Worm (Caenorhabditis elegans) whole organism, L4 larva: ENCODE data around the gene clec-59.
A peak's percentile ranks its signal among the peaks of the same experiment; 100 is the strongest.

Source experiments
- D1046.2 ChIP-seq: fragments of 200-800 bp; sonication (Bioruptor generic); IDR thresholded peaks from 2 replicates; pipeline ENCODE4 v1.3.6; 2022; ENCODE audit warnings: missing genetic modification characterization, missing compliant biosample characterization
- F26F4.8 ChIP-seq: fragments of 200-800 bp; sonication (Bioruptor generic); conservative IDR thresholded peaks from 2 replicates; pipeline ENCODE4 v1.3.6; 2022; ENCODE audit warnings: missing genetic modification characterization, missing compliant biosample characterization
- F37D6.2 ChIP-seq: sonication (generic microtip); optimal IDR thresholded peaks from 2 replicates; lab custom pipeline; 2016; ENCODE audit warnings: mild to moderate bottlenecking, missing genetic modification characterization, missing compliant biosample characterization
- F44E2.7 ChIP-seq: fragments of 200-800 bp; sonication (Bioruptor generic); IDR thresholded peaks from 2 replicates; pipeline ENCODE4 v2.1.2; 2022; ENCODE audit warnings: missing genetic modification characterization, missing compliant biosample characterization
- F49E8.2 ChIP-seq: sonication (generic microtip); optimal IDR thresholded peaks from 2 replicates; lab custom pipeline; 2016; ENCODE audit warnings: missing compliant biosample characterization, mild to moderate bottlenecking, missing genetic modification characterization, borderline replicate concordance
- R02D3.7 ChIP-seq: fragments of 150-350 bp; sonication (generic microtip); optimal IDR thresholded peaks from 3 replicates; lab custom pipeline; 2014; ENCODE audit warnings: missing biosample characterization, missing genetic modification characterization
- T20F7.1 ChIP-seq: fragments of 200-800 bp; sonication (Bioruptor generic); optimal IDR thresholded peaks from 2 replicates; lab custom pipeline; 2018; ENCODE audit warnings: mild to moderate bottlenecking, missing genetic modification characterization, missing compliant biosample characterization
- Y5F2A.4 ChIP-seq: fragments of 200-800 bp; sonication (Bioruptor generic); optimal IDR thresholded peaks from 2 replicates; lab custom pipeline; 2018; ENCODE audit warnings: mild to moderate bottlenecking, missing genetic modification characterization, missing compliant biosample characterization
- aly-2 ChIP-seq: sonication (generic microtip); optimal IDR thresholded peaks from 2 replicates; lab custom pipeline; 2018; ENCODE audit warnings: missing biosample characterization, missing genetic modification characterization
- ceh-20 ChIP-seq: fragments of 200-800 bp; sonication (Bioruptor generic); IDR thresholded peaks from 2 replicates; pipeline ENCODE4 v1.3.6; 2022; ENCODE audit warnings: missing genetic modification reagents, missing genetic modification characterization, missing compliant biosample characterization
- ceh-82 ChIP-seq: sonication (generic microtip); optimal IDR thresholded peaks from 2 replicates; lab custom pipeline; 2017; ENCODE audit warnings: missing biosample characterization, missing genetic modification characterization
- daf-12 ChIP-seq: fragments of 150-350 bp; optimal IDR thresholded peaks from 2 replicates; lab custom pipeline; 2014; ENCODE audit warnings: missing biosample characterization, missing genetic modification reagents, missing genetic modification characterization
- dmd-6 ChIP-seq: fragments of 200-800 bp; sonication (Bioruptor generic); IDR thresholded peaks from 2 replicates; pipeline ENCODE4 v1.3.6; 2022; ENCODE audit warnings: missing genetic modification reagents, missing genetic modification characterization, missing compliant biosample characterization
- dmd-9 ChIP-seq: fragments of 200-800 bp; sonication (Bioruptor generic); IDR thresholded peaks from 2 replicates; pipeline ENCODE4 v1.3.6; 2022; ENCODE audit warnings: missing genetic modification reagents, missing genetic modification characterization, missing compliant biosample characterization
- dpl-1 ChIP-seq: fragments of 150-350 bp; optimal IDR thresholded peaks from 2 replicates; lab custom pipeline; 2014; ENCODE audit warnings: missing biosample characterization, missing genetic modification reagents, missing genetic modification characterization
- duxl-1 ChIP-seq: sonication (generic microtip); optimal IDR thresholded peaks from 2 replicates; lab custom pipeline; 2016; ENCODE audit warnings: mild to moderate bottlenecking, missing genetic modification characterization, moderate library complexity, missing compliant biosample characterization; ENCODE audit not compliant: poor library complexity
- dve-1 ChIP-seq: sonication (generic microtip); optimal IDR thresholded peaks from 2 replicates; lab custom pipeline; 2017; ENCODE audit warnings: antibody characterized with exemption, mild to moderate bottlenecking, missing genetic modification characterization, missing compliant biosample characterization; ENCODE audit not compliant: insufficient read depth
- egl-27 ChIP-seq: sonication (generic microtip); optimal IDR thresholded peaks from 3 replicates; lab custom pipeline; 2017; ENCODE audit warnings: missing biosample characterization, missing genetic modification reagents, missing genetic modification characterization
- egl-43 ChIP-seq: fragments of 200-800 bp; sonication (Bioruptor generic); IDR thresholded peaks from 2 replicates; pipeline ENCODE4 v1.3.6; 2022; ENCODE audit warnings: missing genetic modification reagents, missing genetic modification characterization, missing compliant biosample characterization
- hmg-1.1 ChIP-seq: fragments of 200-800 bp; sonication (Bioruptor generic); IDR thresholded peaks from 2 replicates; pipeline ENCODE4 v1.3.6; 2022; ENCODE audit warnings: missing genetic modification reagents, missing genetic modification characterization, missing compliant biosample characterization
- jun-1 ChIP-seq: fragments of 150-350 bp; optimal IDR thresholded peaks from 2 replicates; lab custom pipeline; 2014; ENCODE audit warnings: missing biosample characterization, missing genetic modification reagents, missing genetic modification characterization
- lin-1 ChIP-seq: fragments of 200-800 bp; sonication (Bioruptor generic); IDR thresholded peaks from 2 replicates; pipeline ENCODE4 v1.3.6; 2022; ENCODE audit warnings: missing genetic modification reagents, missing genetic modification characterization, missing compliant biosample characterization
- lin-15B ChIP-seq: fragments of 150-350 bp; sonication (generic microtip); optimal IDR thresholded peaks from 3 replicates; lab custom pipeline; 2014; ENCODE audit warnings: missing biosample characterization, missing genetic modification characterization
- lin-29 ChIP-seq: fragments of 200-800 bp; sonication (Bioruptor generic); IDR thresholded peaks from 2 replicates; pipeline ENCODE4 v1.3.6; 2022; ENCODE audit warnings: missing genetic modification reagents, missing genetic modification characterization, missing compliant biosample characterization
- lin-39 ChIP-seq: fragments of 150-350 bp; optimal IDR thresholded peaks from 2 replicates; lab custom pipeline; 2014; ENCODE audit warnings: missing biosample characterization, missing genetic modification reagents, missing genetic modification characterization
- mxl-3 ChIP-seq: fragments of 200-800 bp; sonication (Bioruptor generic); optimal IDR thresholded peaks from 2 replicates; lab custom pipeline; 2018; ENCODE audit warnings: mild to moderate bottlenecking, missing genetic modification characterization, missing compliant biosample characterization
- nhr-11 ChIP-seq: fragments of 150-350 bp; optimal IDR thresholded peaks from 2 replicates; lab custom pipeline; 2014; ENCODE audit warnings: missing biosample characterization, missing genetic modification characterization
- nhr-111 ChIP-seq: fragments of 200-800 bp; sonication (Bioruptor generic); optimal IDR thresholded peaks from 2 replicates; lab custom pipeline; 2018; ENCODE audit warnings: mild to moderate bottlenecking, missing genetic modification characterization, missing compliant biosample characterization
- nhr-25 ChIP-seq: sonication (generic microtip); optimal IDR thresholded peaks from 2 replicates; lab custom pipeline; 2017; ENCODE audit warnings: missing genetic modification characterization, mild to moderate bottlenecking, missing compliant biosample characterization, antibody characterized with exemption, moderate library complexity, borderline replicate concordance; ENCODE audit not compliant: insufficient read depth
- nhr-48 ChIP-seq: sonication (generic microtip); optimal IDR thresholded peaks from 2 replicates; lab custom pipeline; 2016; ENCODE audit warnings: mild to moderate bottlenecking, missing genetic modification characterization, missing compliant biosample characterization
- nhr-6 ChIP-seq: fragments of 150-350 bp; optimal IDR thresholded peaks from 2 replicates; lab custom pipeline; 2014; ENCODE audit warnings: missing biosample characterization, missing genetic modification characterization
- nhr-76 ChIP-seq: fragments of 150-350 bp; optimal IDR thresholded peaks from 2 replicates; lab custom pipeline; 2014; ENCODE audit warnings: missing biosample characterization, missing genetic modification characterization
- nhr-77 ChIP-seq: fragments of 150-350 bp; optimal IDR thresholded peaks from 2 replicates; lab custom pipeline; 2014; ENCODE audit warnings: missing biosample characterization, missing genetic modification characterization
- php-3 ChIP-seq: fragments of 200-800 bp; sonication (Bioruptor generic); IDR thresholded peaks from 2 replicates; pipeline ENCODE4 v1.3.6; 2022; ENCODE audit warnings: missing genetic modification reagents, missing genetic modification characterization, missing compliant biosample characterization
- pqm-1 ChIP-seq: sonication (generic microtip); optimal IDR thresholded peaks from 2 replicates; lab custom pipeline; 2017; ENCODE audit warnings: missing biosample characterization, missing genetic modification characterization
- rbr-2 ChIP-seq: sonication (generic microtip); optimal IDR thresholded peaks from 2 replicates; lab custom pipeline; 2016; ENCODE audit warnings: missing genotype, missing genetic modification characterization, missing compliant biosample characterization
- saeg-2 ChIP-seq: fragments of 200-800 bp; sonication (Bioruptor generic); IDR thresholded peaks from 2 replicates; pipeline ENCODE4 v1.3.6; 2022; ENCODE audit warnings: missing genetic modification reagents, missing genetic modification characterization, missing compliant biosample characterization
- snpc-4 ChIP-seq: fragments of 150-350 bp; optimal IDR thresholded peaks from 2 replicates; lab custom pipeline; 2014; ENCODE audit warnings: missing biosample characterization, missing genetic modification characterization
- spr-1 ChIP-seq: sonication (generic microtip); optimal IDR thresholded peaks from 2 replicates; lab custom pipeline; 2016; ENCODE audit warnings: mild to moderate bottlenecking, missing genetic modification characterization, missing compliant biosample characterization
- tag-97 ChIP-seq: fragments of 200-800 bp; sonication (Bioruptor generic); IDR thresholded peaks from 2 replicates; pipeline ENCODE4 v1.3.6; 2022; ENCODE audit warnings: missing genetic modification characterization, missing compliant biosample characterization
- tra-1 ChIP-seq: fragments of 200-800 bp; sonication (Bioruptor generic); IDR thresholded peaks from 2 replicates; pipeline ENCODE4 v1.3.6; 2022; ENCODE audit warnings: missing genetic modification reagents, missing genetic modification characterization, missing compliant biosample characterization
- unc-130 ChIP-seq: sonication (generic microtip); optimal IDR thresholded peaks from 2 replicates; lab custom pipeline; 2016; ENCODE audit warnings: missing genetic modification reagents, missing genetic modification characterization, missing compliant biosample characterization
- unc-39 ChIP-seq: sonication (generic microtip); optimal IDR thresholded peaks from 2 replicates; lab custom pipeline; 2017; ENCODE audit warnings: missing biosample characterization, missing genetic modification characterization
- unc-62 ChIP-seq, 3 experiments: fragments of 150-350 bp in 1 of 3; sonication (generic microtip); optimal IDR thresholded peaks in 2 of 3; peaks in 1 of 3; 1 replicate in 1 of 3; 2 replicates in 2 of 3; lab custom pipeline; 2014 to 2017; ENCODE audit warnings: missing biosample characterization in 3 of 3, missing genetic modification characterization in 3 of 3, missing genetic modification reagents in 3 of 3, missing genotype in 1 of 3
- zfp-3 ChIP-seq: fragments of 200-800 bp; sonication (Bioruptor generic); conservative IDR thresholded peaks from 2 replicates; pipeline ENCODE4 v1.3.6; 2022; ENCODE audit warnings: missing genetic modification reagents, missing genetic modification characterization, missing compliant biosample characterization
- zip-11 ChIP-seq: fragments of 200-800 bp; sonication (Bioruptor generic); IDR thresholded peaks from 2 replicates; pipeline ENCODE4 v1.3.6; 2022; ENCODE audit warnings: missing genetic modification characterization, missing compliant biosample characterization
- zip-2 ChIP-seq: fragments of 150-350 bp; optimal IDR thresholded peaks from 2 replicates; lab custom pipeline; 2014; ENCODE audit warnings: missing biosample characterization, missing genetic modification characterization
- ztf-11 ChIP-seq: fragments of 150-350 bp; optimal IDR thresholded peaks from 2 replicates; lab custom pipeline; 2014; ENCODE audit warnings: missing biosample characterization, missing genetic modification characterization
- ztf-7 ChIP-seq: fragments of 150-350 bp; optimal IDR thresholded peaks from 2 replicates; lab custom pipeline; 2014; ENCODE audit warnings: missing biosample characterization, missing genetic modification characterization

clec-59 gene

DNA sequence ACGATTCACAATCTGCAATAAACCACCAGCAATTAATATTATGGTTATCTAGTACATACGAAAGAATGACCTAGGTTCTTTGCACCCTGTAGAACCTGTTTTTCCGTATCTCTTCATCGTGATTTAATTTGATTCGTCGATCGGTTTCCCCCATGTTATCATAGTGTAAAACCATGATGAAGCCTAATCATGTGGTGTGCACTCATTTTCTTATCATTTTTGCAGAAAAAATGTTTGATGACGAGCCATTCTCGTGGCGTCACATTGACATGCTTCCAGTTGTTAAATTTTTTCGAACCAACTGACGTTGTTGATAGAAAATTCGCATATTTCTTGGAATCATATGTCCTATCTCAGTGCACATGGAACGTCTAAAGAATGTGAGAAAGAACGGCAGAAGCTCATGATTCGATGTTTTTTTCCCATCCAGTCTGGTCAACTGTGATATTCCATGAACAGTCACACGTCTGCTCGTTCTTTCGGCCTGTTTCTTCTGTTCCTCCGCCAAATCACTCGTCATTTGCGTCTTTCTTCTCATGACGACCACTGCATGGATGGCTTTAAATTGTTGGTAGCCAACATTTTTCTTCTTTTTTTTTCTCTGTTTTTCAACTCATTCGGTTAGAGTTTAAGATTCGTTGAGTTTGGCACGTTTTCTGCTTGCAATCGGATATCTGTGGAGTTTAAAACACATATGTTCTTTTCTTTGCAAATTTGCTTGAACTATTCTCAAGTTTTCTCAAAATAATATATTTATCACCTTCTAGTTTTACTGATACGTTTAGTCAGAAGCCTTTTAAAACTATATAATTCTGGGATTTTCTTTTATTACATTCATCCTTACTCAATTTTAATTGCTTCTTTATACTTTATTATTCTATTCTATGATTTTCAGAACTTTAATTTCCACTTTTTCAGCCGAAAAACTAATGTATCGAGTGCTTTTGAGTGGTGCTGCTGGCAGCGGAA lies 31.6 kb downstream of the clec-59 start, which contains the start of gene ZK673.2 (continued):
- no peak for TF ChIP-seq nhr-25
- TF ChIP-seq pqm-1: peak; percentile 46
- TF ChIP-seq T20F7.1 (GFP tag; lab: Kevin White, UChicago): peak; percentile 58
- TF ChIP-seq D1046.2: no peak
- peak; percentile 67 for TF ChIP-seq tra-1
- TF ChIP-seq mxl-3 (GFP tag; lab: Kevin White, UChicago): peak; percentile 85
- TF ChIP-seq lin-39 (tag; lab: Kevin White, UChicago): no peak
- peak; percentile 42 for TF ChIP-seq dve-1 (tag; lab: Kevin White, UChicago)
- no peak for TF ChIP-seq ztf-7 (tag; lab: Kevin White, UChicago)
- TF ChIP-seq zip-2 (tag; lab: Kevin White, UChicago): no peak
- no peak for TF ChIP-seq Y5F2A.4 (GFP tag; lab: Kevin White, UChicago)
- peak; percentile 32; the same call in 1 of the 2 replicates for TF ChIP-seq egl-43 (GFP tag; lab: Robert Waterston, UW)
- no peak for TF ChIP-seq ceh-82 (tag; lab: Kevin White, UChicago)
- TF ChIP-seq lin-15B (tag; lab: Kevin White, UChicago): no peak
- TF ChIP-seq tag-97 (GFP tag; lab: Robert Waterston, UW): no peak
- no peak for TF ChIP-seq lin-29
- TF ChIP-seq nhr-6 (tag; lab: Kevin White, UChicago): no peak
- no peak for TF ChIP-seq hmg-1.1 (GFP tag; lab: Robert Waterston, UW)
- no peak for TF ChIP-seq F49E8.2 (tag; lab: Kevin White, UChicago)
- peak; percentile 43; the same call in 1 of the 2 replicates for TF ChIP-seq lin-1 (GFP tag; lab: Robert Waterston, UW)
- TF ChIP-seq jun-1: peak; percentile 10
- no peak for TF ChIP-seq F37D6.2 (tag; lab: Kevin White, UChicago)
- TF ChIP-seq unc-39 (tag; lab: Kevin White, UChicago): no peak
- no peak for TF ChIP-seq nhr-111 (GFP tag; lab: Kevin White, UChicago)
- TF ChIP-seq duxl-1 (tag; lab: Kevin White, UChicago): no peak
- peak; percentile 86 for TF ChIP-seq nhr-48 (tag; lab: Kevin White, UChicago)
- TF ChIP-seq zip-11 (GFP tag; lab: Robert Waterston, UW): no peak
- TF ChIP-seq dmd-6 (GFP tag; lab: Robert Waterston, UW): peak; percentile 94
- no peak for TF ChIP-seq unc-130 (GFP tag; lab: Kevin White, UChicago)
- no peak for TF ChIP-seq snpc-4 (tag; lab: Kevin White, UChicago)
- TF ChIP-seq R02D3.7: no peak
- TF ChIP-seq nhr-76 (tag; lab: Kevin White, UChicago): no peak
- no peak for TF ChIP-seq zfp-3 (GFP tag; lab: Robert Waterston, UW)
- TF ChIP-seq spr-1 (tag; lab: Kevin White, UChicago): no peak
- TF ChIP-seq dpl-1 (GFP tag; lab: Kevin White, UChicago): no peak
- TF ChIP-seq nhr-11: peak; percentile 77
- no peak for TF ChIP-seq saeg-2 (GFP tag; lab: Robert Waterston, UW)
- TF ChIP-seq nhr-77 (tag; lab: Kevin White, UChicago): peak; percentile 26
- no peak for TF ChIP-seq rbr-2 (tag; lab: Kevin White, UChicago)
- no peak for TF ChIP-seq F44E2.7
- no peak for TF ChIP-seq daf-12
- no peak for TF ChIP-seq egl-27
- TF ChIP-seq F26F4.8 (GFP tag; lab: Robert Waterston, UW): no peak
- TF ChIP-seq php-3 (GFP tag; lab: Robert Waterston, UW): peak; percentile 68; the same call in 1 of the 2 replicates
- TF ChIP-seq ztf-11 (tag; lab: Kevin White, UChicago): no peak
- TF ChIP-seq dmd-9 (GFP tag; lab: Robert Waterston, UW): no peak
- peak in 1 of 2 experiments; percentile 99 for TF ChIP-seq unc-62 (GFP tag; optimal IDR thresholded peaks at IDR 0.05 in 1 of 2; lab: Kevin White, UChicago)
- TF ChIP-seq unc-62 (tag; optimal IDR thresholded peaks at IDR 0.05; lab: Kevin White, UChicago): no peak
- TF ChIP-seq aly-2 (tag; lab: Kevin White, UChicago): no peak
- TF ChIP-seq ceh-20 (GFP tag; lab: Robert Waterston, UW): peak; percentile 27; the same call in 1 of the 2 replicates
